Worm (Caenorhabditis elegans) whole organism, midembryonic: ENCODE data around the gene H38K22.6.

Experiments used
- T22C8.4 ChIP-seq: fragments of 200-800 bp; sonication (Bioruptor generic); IDR thresholded peaks from 2 replicates; pipeline ENCODE4 v1.3.6; 2022; ENCODE audit warnings: missing genetic modification characterization, missing compliant biosample characterization
- cog-1 ChIP-seq: sonication (generic microtip); optimal IDR thresholded peaks from 2 replicates; lab custom pipeline; 2016; ENCODE audit warnings: missing genetic modification characterization, missing compliant biosample characterization
- flt-1 ChIP-seq: fragments of 200-800 bp; sonication (Bioruptor generic); IDR thresholded peaks from 2 replicates; pipeline ENCODE4 v1.3.6; 2022; ENCODE audit warnings: missing genetic modification characterization, missing compliant biosample characterization
- klf-2 ChIP-seq: fragments of 200-800 bp; sonication (Bioruptor generic); conservative IDR thresholded peaks from 2 replicates; pipeline ENCODE4 v1.3.6; 2022; ENCODE audit warnings: missing genetic modification reagents, missing genetic modification characterization, missing compliant biosample characterization
- med-1 ChIP-seq: sonication (generic microtip); optimal IDR thresholded peaks from 2 replicates; lab custom pipeline; 2017; ENCODE audit warnings: missing genetic modification characterization, mild to moderate bottlenecking, missing compliant biosample characterization, antibody characterized with exemption, missing genetic modification reagents; ENCODE audit not compliant: insufficient read depth
- ref-1 ChIP-seq: fragments of 200-800 bp; sonication (Bioruptor generic); conservative IDR thresholded peaks from 2 replicates; pipeline ENCODE4 v1.3.6; 2022; ENCODE audit warnings: missing genetic modification reagents, missing genetic modification characterization, missing compliant biosample characterization
- tab-1 ChIP-seq: fragments of 200-800 bp; sonication (Bioruptor generic); IDR thresholded peaks from 2 replicates; pipeline ENCODE4 v1.3.6; 2022; ENCODE audit warnings: missing genetic modification characterization, missing compliant biosample characterization
- ztf-23 ChIP-seq: fragments of 200-800 bp; sonication (Bioruptor generic); IDR thresholded peaks from 2 replicates; pipeline ENCODE4 v1.3.6; 2022; ENCODE audit warnings: missing genetic modification reagents, missing genetic modification characterization, missing compliant biosample characterization
- ztf-29 ChIP-seq: fragments of 200-800 bp; sonication (Bioruptor generic); IDR thresholded peaks from 2 replicates; pipeline ENCODE4 v1.3.6; 2022; ENCODE audit warnings: missing genetic modification reagents, missing genetic modification characterization, missing compliant biosample characterization

H38K22.6 gene

ce11 chrIII:4281955-4282618 is 38.1 kb upstream of the H38K22.6 start:
- TF ChIP-seq med-1 (GFP tag; lab: Kevin White, UChicago) (no peak), cog-1 (tag; lab: Kevin White, UChicago) (peak; percentile 99), ref-1 (0 out of 2 replicates have a peak, but pooled peaks have one; percentile 18), flt-1 (GFP tag; lab: Robert Waterston, UW) (peak; percentile 73; the same call in 1 of the 2 replicates), T22C8.4 (no peak), tab-1 (GFP tag; lab: Robert Waterston, UW) (peak; percentile 76; the same call in 1 of the 2 replicates), ztf-29 (GFP tag; lab: Robert Waterston, UW) (peak; percentile 35), ztf-23 (GFP tag; lab: Robert Waterston, UW) (peak; percentile 59; the same call in 1 of the 2 replicates), klf-2 (no peak; the same call in 1 of the 2 replicates)

- TF ChIP-seq klf-2: no peak
These were observed 37.0 kb upstream of the H38K22.6 start for ce11 chrIII:4283175-4283574.

ce11 chrIII:4284732-4285165 is 35.5 kb upstream of the H38K22.6 start:
- no peak for TF ChIP-seq ztf-23 (GFP tag; lab: Robert Waterston, UW)

- TF ChIP-seq flt-1 (GFP tag; lab: Robert Waterston, UW) (no peak), T22C8.4 (no peak), med-1 (GFP tag; lab: Kevin White, UChicago) (no peak), tab-1 (GFP tag; lab: Robert Waterston, UW) (no peak), ref-1 (no peak), ztf-23 (GFP tag; lab: Robert Waterston, UW) (no peak), cog-1 (tag; lab: Kevin White, UChicago) (no peak), klf-2 (no peak), ztf-29 (GFP tag; lab: Robert Waterston, UW) (no peak)
These were observed 32.8 kb upstream of the H38K22.6 start, which contains the start of gene R10E4.3 for ce11 chrIII:4287379-4287778. R10E4.3 (minus strand) TSS chrIII:4287479.

- TF ChIP-seq T22C8.4 (no peak), flt-1 (GFP tag; lab: Robert Waterston, UW) (no peak), ztf-23 (GFP tag; lab: Robert Waterston, UW) (no peak), klf-2 (no peak), ref-1 (no peak), tab-1 (GFP tag; lab: Robert Waterston, UW) (no peak), med-1 (GFP tag; lab: Kevin White, UChicago) (no peak), cog-1 (tag; lab: Kevin White, UChicago) (no peak), ztf-29 (GFP tag; lab: Robert Waterston, UW) (no peak)
These were observed 30.3 kb upstream of the H38K22.6 start for ce11 chrIII:4289952-4290351.

ce11 chrIII:4291216-4291691 is 29.0 kb upstream of the H38K22.6 start, which contains the start of gene mcm-5:
mcm-5 (minus strand) TSS chrIII:4291266.
- TF ChIP-seq ref-1 (no peak), T22C8.4 (no peak), ztf-23 (GFP tag; lab: Robert Waterston, UW) (no peak)

- TF ChIP-seq T22C8.4 (no peak), tab-1 (GFP tag; lab: Robert Waterston, UW) (no peak), cog-1 (tag; lab: Kevin White, UChicago) (no peak), klf-2 (no peak), ztf-23 (GFP tag; lab: Robert Waterston, UW) (no peak), med-1 (GFP tag; lab: Kevin White, UChicago) (no peak), ref-1 (no peak), ztf-29 (GFP tag; lab: Robert Waterston, UW) (no peak), flt-1 (GFP tag; lab: Robert Waterston, UW) (no peak)
These were observed 27.1 kb upstream of the H38K22.6 start, which contains the start of gene R10E4.6 for ce11 chrIII:4293108-4293507. R10E4.6 (plus strand) TSS chrIII:4293408.

ce11 chrIII:4294153-4294862 is 25.9 kb upstream of the H38K22.6 start, which contains the start of the genes nth-1 and R10E4.7:
nth-1 (minus strand) TSS chrIII:4294253.
R10E4.7 (plus strand) TSS chrIII:4294812.
- TF ChIP-seq ztf-23 (GFP tag; lab: Robert Waterston, UW): no peak
- TF ChIP-seq cog-1 (tag; lab: Kevin White, UChicago): no peak
- TF ChIP-seq med-1 (GFP tag; lab: Kevin White, UChicago): no peak
- TF ChIP-seq tab-1 (GFP tag; lab: Robert Waterston, UW): no peak
- no peak for TF ChIP-seq klf-2
- no peak for TF ChIP-seq flt-1 (GFP tag; lab: Robert Waterston, UW)
- TF ChIP-seq ref-1: no peak
- TF ChIP-seq ztf-29 (GFP tag; lab: Robert Waterston, UW): no peak
- TF ChIP-seq T22C8.4: no peak

ce11 chrIII:4300989-4301498 is 19.2 kb upstream of the H38K22.6 start, which contains the start of gene R10E4.11:
R10E4.11 (minus strand) TSS chrIII:4301039.
- TF ChIP-seq ztf-23 (GFP tag; lab: Robert Waterston, UW) (no peak), klf-2 (no peak), flt-1 (GFP tag; lab: Robert Waterston, UW) (no peak), med-1 (GFP tag; lab: Kevin White, UChicago) (no peak), ztf-29 (GFP tag; lab: Robert Waterston, UW) (no peak), cog-1 (tag; lab: Kevin White, UChicago) (no peak), ref-1 (no peak), T22C8.4 (no peak), tab-1 (GFP tag; lab: Robert Waterston, UW) (no peak)
